Worm (Caenorhabditis elegans): ENCODE data around the gene T28F3.5.

T28F3.5 gene

ce11 chrIV:17320445-17320844, 25.9 kb downstream of the T28F3.5 start, which contains the start of gene C49C3.4:
TSS of gene C49C3.4 (plus strand) at chrIV:17320795.
- TF ChIP-seq pha-4 (tag; optimal IDR thresholded peaks at IDR 0.05) = no peak
- peak; percentile 56 for TF ChIP-seq nhr-80 (tag; optimal IDR thresholded peaks at IDR 0.05)

ce11 chrIV:17328834-17329233, 34.2 kb downstream of the T28F3.5 start, which contains the start of gene ceh-88:
TSS of gene ceh-88 (plus strand) at chrIV:17329188.
- TF ChIP-seq ama-1 (optimal IDR thresholded peaks at IDR 0.05) (no peak), ama-1 (GFP tag; optimal IDR thresholded peaks at IDR 0.05) (no peak), snpc-1.1 (tag; optimal IDR thresholded peaks at IDR 0.05; ENCODE audit: insufficient read depth) (no peak), zim-3 (tag; optimal IDR thresholded peaks at IDR 0.05) (no peak), hmg-1.2 (GFP tag; IDR thresholded peaks at IDR 0.05) (peak; percentile 53; the same call in 1 of the 2 replicates), egrh-3 (GFP tag; IDR thresholded peaks at IDR 0.05) (no peak), mxl-1 (tag; optimal IDR thresholded peaks at IDR 0.05) (no peak)

ce11 chrIV:17331100-17331577, 36.5 kb downstream of the T28F3.5 start, which contains the start of gene C49C3.6:
TSS of gene C49C3.6 (plus strand) at chrIV:17331527.
- no peak for TF ChIP-seq T07F8.4 (tag; optimal IDR thresholded peaks at IDR 0.05)
- no peak for TF ChIP-seq Y53F4B.3 (GFP tag; IDR thresholded peaks at IDR 0.05)
- no peak for TF ChIP-seq ceh-100 (GFP tag; IDR thresholded peaks at IDR 0.05)
- peak; percentile 51 for TF ChIP-seq snpc-4 (GFP tag; optimal IDR thresholded peaks at IDR 0.05)
- TF ChIP-seq snpc-4 (tag; optimal IDR thresholded peaks at IDR 0.05) = peak in 2 of 4 experiments; percentile 27 to 67
- TF ChIP-seq zim-3 (tag; optimal IDR thresholded peaks at IDR 0.05) = no peak
- no peak for TF ChIP-seq lsl-1 (GFP tag; optimal IDR thresholded peaks at IDR 0.05)
- peak; percentile 95 for TF ChIP-seq hmg-1.2 (GFP tag; IDR thresholded peaks at IDR 0.05)
- no peak for TF ChIP-seq F23B12.7 (tag; optimal IDR thresholded peaks at IDR 0.05; ENCODE audit: insufficient read depth)
- TF ChIP-seq C06A6.2 (GFP tag; conservative IDR thresholded peaks at IDR 0.05) = no peak
- TF ChIP-seq him-1 (tag; optimal IDR thresholded peaks at IDR 0.05) = no peak
- TF ChIP-seq mcd-1 (GFP tag; IDR thresholded peaks at IDR 0.05) = peak; percentile 70
- no peak for TF ChIP-seq mel-28 (tag; optimal IDR thresholded peaks at IDR 0.05; ENCODE audit: borderline replicate concordance)

- TF ChIP-seq efl-1 (GFP tag; optimal IDR thresholded peaks at IDR 0.05) (no peak), snpc-4 (GFP tag; optimal IDR thresholded peaks at IDR 0.05) (no peak), snpc-4 (tag; optimal IDR thresholded peaks at IDR 0.05) (peak in 1 of 4 experiments; percentile 50), bed-1 (GFP tag; IDR thresholded peaks at IDR 0.05) (no peak), B0336.3 (GFP tag; IDR thresholded peaks at IDR 0.05) (no peak), snpc-1.3 (tag; optimal IDR thresholded peaks at IDR 0.05; ENCODE audit: insufficient read depth) (no peak), ztf-6 (GFP tag; IDR thresholded peaks at IDR 0.05) (no peak), lag-1 (GFP tag; IDR thresholded peaks at IDR 0.05) (no peak), ZK185.1 (tag; optimal IDR thresholded peaks at IDR 0.05; ENCODE audit: poor library complexity, severe bottlenecking) (no peak), F37B4.10 (GFP tag; IDR thresholded peaks at IDR 0.05) (no peak)
These were observed 37.7 kb downstream of the T28F3.5 start, which contains the start of gene C49C3.7 for ce11 chrIV:17332261-17332660. TSS of gene C49C3.7 (plus strand) at chrIV:17332561.

- TF ChIP-seq egl-44 (GFP tag; IDR thresholded peaks at IDR 0.05) = no peak
- no peak for TF ChIP-seq K12H6.12 (tag; optimal IDR thresholded peaks at IDR 0.05)
- TF ChIP-seq lsl-1 (GFP tag; optimal IDR thresholded peaks at IDR 0.05) = no peak
- no peak for TF ChIP-seq attf-3 (GFP tag; conservative IDR thresholded peaks at IDR 0.05)
- TF ChIP-seq cebp-1 (GFP tag; IDR thresholded peaks at IDR 0.05) = no peak
- TF ChIP-seq cebp-1 (tag; optimal IDR thresholded peaks at IDR 0.05) = no peak
- no peak for TF ChIP-seq ztf-26 (tag; optimal IDR thresholded peaks at IDR 0.05)
- no peak for TF ChIP-seq lir-1 (GFP tag; conservative IDR thresholded peaks at IDR 0.05)
- TF ChIP-seq sptf-2 (GFP tag; optimal IDR thresholded peaks at IDR 0.05) = no peak
- no peak for TF ChIP-seq rcor-1 (GFP tag; IDR thresholded peaks at IDR 0.05)
- TF ChIP-seq mcd-1 (GFP tag; IDR thresholded peaks at IDR 0.05) = 0 out of 2 replicates have a peak, but pooled peaks have one; percentile 11
- no peak for TF ChIP-seq Y53G8AR.9 (GFP tag; conservative IDR thresholded peaks at IDR 0.05)
- TF ChIP-seq atf-7 (tag; optimal IDR thresholded peaks at IDR 0.05) = no peak
- TF ChIP-seq ztf-18 (tag; optimal IDR thresholded peaks at IDR 0.05) = peak; percentile 13
- no peak for TF ChIP-seq F49E8.2 (tag; optimal IDR thresholded peaks at IDR 0.05; ENCODE audit: insufficient read depth)
- peak; percentile 51; the same call in 1 of the 2 replicates for TF ChIP-seq hmg-1.2 (GFP tag; IDR thresholded peaks at IDR 0.05)
These were observed 39.1 kb downstream of the T28F3.5 start, which contains the start of gene C49C3.15 for ce11 chrIV:17333542-17334281. TSS of gene C49C3.15 (plus strand) at chrIV:17334231.

Data from whole organism, young adult.